Fruit fly (Drosophila melanogaster): ENCODE results near the gene CG43348.

Gene CG43348

DNA sequence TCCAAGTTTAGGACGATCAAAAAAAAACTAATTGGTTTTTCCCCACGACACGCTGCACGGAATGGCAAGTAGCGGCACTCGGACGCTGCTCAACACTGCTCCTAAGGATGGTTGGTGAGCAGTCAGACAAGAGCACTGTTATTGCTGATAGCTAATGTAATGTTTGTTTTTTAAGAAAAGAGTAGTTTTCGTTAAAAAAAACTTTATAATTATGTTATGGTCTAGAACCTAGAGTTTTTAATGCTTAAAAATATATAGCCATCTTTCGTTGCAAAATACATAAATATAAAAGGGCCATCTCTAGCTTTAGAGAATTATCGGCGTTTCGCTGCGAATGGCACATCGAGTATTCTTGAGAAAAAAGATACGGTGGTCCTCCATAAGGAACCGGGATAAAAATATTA lies 26.5 kb upstream of the CG43348 start, which contains the start of the genes Charon and CG4887 (continued):
- peak; percentile 93 for TF ChIP-seq CG4617 (GFP tag; optimal IDR thresholded peaks at IDR 0.05; ENCODE audit: borderline replicate concordance)
- TF ChIP-seq CG4820 (GFP tag; optimal IDR thresholded peaks at IDR 0.05): peak; percentile 77
- TF ChIP-seq HLH54F (GFP tag; optimal IDR thresholded peaks at IDR 0.05): peak; percentile 90
- TF ChIP-seq cg (GFP tag; optimal IDR thresholded peaks at IDR 0.05): no peak
- no peak for TF ChIP-seq fd64A (GFP tag; optimal IDR thresholded peaks at IDR 0.05)
- TF ChIP-seq Mrtf (GFP tag; IDR thresholded peaks at IDR 0.05): 0 out of 3 replicates have a peak, but pooled peaks have one; percentile 44
- TF ChIP-seq CG17328 (GFP tag; IDR thresholded peaks at IDR 0.05): peak; percentile 70
- peak; percentile 87 to 88 for TF ChIP-seq dpn (GFP tag; optimal IDR thresholded peaks at IDR 0.05)
- TF ChIP-seq CG7928 (GFP tag; optimal IDR thresholded peaks at IDR 0.05): peak; percentile 53
- no peak for TF ChIP-seq CG1603 (tag; optimal IDR thresholded peaks at IDR 0.05)
- no peak for TF ChIP-seq CG1832 (GFP tag; optimal IDR thresholded peaks at IDR 0.05)
- TF ChIP-seq ato (GFP tag; IDR thresholded peaks at IDR 0.05; ENCODE audit: partially characterized antibody): peak; percentile 25; the same call in 1 of the 2 replicates
- TF ChIP-seq caup (GFP tag; optimal IDR thresholded peaks at IDR 0.05; ENCODE audit: severe bottlenecking): peak; percentile 73
- peak; percentile 32; the same call in 1 of the 2 replicates for TF ChIP-seq nerfin-2 (GFP tag; IDR thresholded peaks at IDR 0.05; ENCODE audit: partially characterized antibody)
- peak; percentile 68 for TF ChIP-seq CG2889 (GFP tag; IDR thresholded peaks at IDR 0.05)
- TF ChIP-seq CG31441 (GFP tag; IDR thresholded peaks at IDR 0.05): no peak
- peak; percentile 82 for TF ChIP-seq Fer3 (tag; optimal IDR thresholded peaks at IDR 0.05)
- TF ChIP-seq CG12942 (GFP tag; optimal IDR thresholded peaks at IDR 0.05): peak; percentile 71
- TF ChIP-seq PHDP (tag; optimal IDR thresholded peaks at IDR 0.05): no peak
- TF ChIP-seq CG31224 (GFP tag; IDR thresholded peaks at IDR 0.05): peak; percentile 55; the same call in 1 of the 2 replicates
- TF ChIP-seq fru (optimal IDR thresholded peaks at IDR 0.05): no peak
- TF ChIP-seq CG4707 (GFP tag; optimal IDR thresholded peaks at IDR 0.05): no peak
- peak; percentile 70 for TF ChIP-seq CG13123 (GFP tag; optimal IDR thresholded peaks at IDR 0.05)
- TF ChIP-seq CG17802 (tag; optimal IDR thresholded peaks at IDR 0.05): peak; percentile 43
- peak; percentile 89 for TF ChIP-seq MBD-R2 (GFP tag; IDR thresholded peaks at IDR 0.05)
- peak; percentile 90 for TF ChIP-seq CG13424 (tag; optimal IDR thresholded peaks at IDR 0.05)
- TF ChIP-seq ERR (GFP tag; optimal IDR thresholded peaks at IDR 0.05): peak; percentile 67
- TF ChIP-seq Dref (GFP tag; IDR thresholded peaks at IDR 0.05): peak; percentile 55
- no peak for TF ChIP-seq sug (tag; optimal IDR thresholded peaks at IDR 0.05)
- no peak for TF ChIP-seq CG30020 (tag; optimal IDR thresholded peaks at IDR 0.05)
- peak; percentile 74 for TF ChIP-seq ttk (GFP tag; IDR thresholded peaks at IDR 0.05)
- TF ChIP-seq al (GFP tag; IDR thresholded peaks at IDR 0.05): peak; percentile 82
- TF ChIP-seq Optix (GFP tag; IDR thresholded peaks at IDR 0.05): peak; percentile 32; the same call in 1 of the 3 replicates
- peak; percentile 79 for TF ChIP-seq NC2β (GFP tag; optimal IDR thresholded peaks at IDR 0.05)
- TF ChIP-seq Xrp1 (GFP tag; IDR thresholded peaks at IDR 0.05): peak; percentile 86
- TF ChIP-seq corto (GFP tag; optimal IDR thresholded peaks at IDR 0.05): no peak
- TF ChIP-seq H15 (GFP tag; IDR thresholded peaks at IDR 0.05): peak; percentile 72; the same call in 1 of the 3 replicates
- TF ChIP-seq salm (tag; optimal IDR thresholded peaks at IDR 0.05): peak; percentile 49
- TF ChIP-seq CG1647 (GFP tag; optimal IDR thresholded peaks at IDR 0.05): peak; percentile 76
- TF ChIP-seq ken (GFP tag; IDR thresholded peaks at IDR 0.05): peak; percentile 77
- peak; percentile 89 for TF ChIP-seq Sin3A (optimal IDR thresholded peaks at IDR 0.05)
- no peak for TF ChIP-seq sqz (GFP tag; optimal IDR thresholded peaks at IDR 0.05)
- no peak for TF ChIP-seq Hr39 (optimal IDR thresholded peaks at IDR 0.05)
- no peak for TF ChIP-seq CG10147 (GFP tag; optimal IDR thresholded peaks at IDR 0.05)
- no peak for TF ChIP-seq CG10431 (GFP tag; optimal IDR thresholded peaks at IDR 0.05)
- peak; percentile 88 for TF ChIP-seq CG10543 (GFP tag; optimal IDR thresholded peaks at IDR 0.05)
- TF ChIP-seq CG12236 (GFP tag; optimal IDR thresholded peaks at IDR 0.05): peak; percentile 40
- peak; percentile 27 for TF ChIP-seq gfzf (GFP tag; optimal IDR thresholded peaks at IDR 0.05)
- TF ChIP-seq CG5953 (GFP tag; IDR thresholded peaks at IDR 0.05): peak; percentile 33; the same call in 1 of the 2 replicates
- TF ChIP-seq ems (GFP tag; optimal IDR thresholded peaks at IDR 0.05): peak; percentile 88
- peak; percentile 66 for TF ChIP-seq CG18619 (GFP tag; optimal IDR thresholded peaks at IDR 0.05)
- no peak for TF ChIP-seq CG1529 (GFP tag; optimal IDR thresholded peaks at IDR 0.05)

Data from whole organism, embryonic.